Worm (Caenorhabditis elegans): ENCODE results near the gene Y41C4A.12.

Y41C4A.12 gene

ce11 chrIII:11692380-11692779 is 34.1 kb downstream of the Y41C4A.12 start (continued):
- TF ChIP-seq madf-3 (GFP tag; IDR thresholded peaks at IDR 0.05), result no peak
- no peak for TF ChIP-seq F23B12.7 (tag; optimal IDR thresholded peaks at IDR 0.05; ENCODE audit: insufficient read depth)
- no peak for TF ChIP-seq cebp-2 (GFP tag; IDR thresholded peaks at IDR 0.05)
- peak; percentile 22; the same call in 1 of the 2 replicates for TF ChIP-seq B0336.3 (GFP tag; IDR thresholded peaks at IDR 0.05)
- no peak for TF ChIP-seq madf-8 (GFP tag; conservative IDR thresholded peaks at IDR 0.05)

DNA sequence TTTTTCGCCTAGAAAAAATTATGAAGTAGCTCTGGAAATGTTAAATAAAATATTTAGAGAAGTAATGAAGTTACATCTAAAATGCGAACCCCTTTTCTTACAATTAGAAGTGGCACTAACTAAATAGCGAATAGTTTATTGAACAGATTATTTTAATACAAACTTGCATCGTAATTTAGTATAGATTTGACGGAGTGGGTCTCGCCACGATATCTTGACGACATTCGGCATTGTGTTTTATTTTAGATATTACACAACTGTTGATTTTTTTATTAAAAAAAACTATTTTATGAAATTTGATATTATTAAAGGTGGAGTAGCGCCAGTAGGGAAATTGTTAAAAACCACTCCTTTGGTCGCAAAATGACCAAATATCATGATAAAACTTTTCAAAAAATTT is 36.6 kb downstream of the Y41C4A.12 start:
- TF ChIP-seq K12H6.12 (tag; optimal IDR thresholded peaks at IDR 0.05), result no peak
- TF ChIP-seq chd-7 (tag; optimal IDR thresholded peaks at IDR 0.05), result no peak
- no peak for TF ChIP-seq Y56A3A.18 (GFP tag; IDR thresholded peaks at IDR 0.05)
- no peak for TF ChIP-seq hmg-20 (GFP tag; IDR thresholded peaks at IDR 0.05)
- TF ChIP-seq Y79H2A.3 (GFP tag; conservative IDR thresholded peaks at IDR 0.05), result no peak
- TF ChIP-seq hlh-26 (GFP tag; conservative IDR thresholded peaks at IDR 0.05), result no peak
- TF ChIP-seq xnd-1 (tag; optimal IDR thresholded peaks at IDR 0.05), result no peak

DNA sequence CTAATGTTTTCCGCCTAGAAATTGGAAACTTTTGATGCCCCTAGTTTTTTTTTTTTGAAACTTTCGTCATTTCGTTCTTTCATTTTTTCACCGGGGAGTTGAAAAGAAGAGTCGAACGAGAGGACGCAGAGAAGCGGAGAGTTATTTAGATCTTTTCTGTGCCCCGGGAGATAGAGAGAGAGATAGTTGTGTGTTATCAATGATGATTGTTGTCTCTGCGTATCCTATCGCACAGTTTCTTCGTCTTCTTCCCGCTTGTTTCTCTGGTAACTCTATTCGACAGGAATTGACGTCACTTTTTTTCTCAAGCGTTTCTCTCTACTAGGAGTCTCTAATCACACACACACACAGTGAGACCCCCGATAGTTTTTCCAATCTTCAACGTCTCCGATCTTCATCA is 37.2 kb downstream of the Y41C4A.12 start:
- TF ChIP-seq ekl-4 (GFP tag; IDR thresholded peaks at IDR 0.05) (no peak), lir-1 (GFP tag; conservative IDR thresholded peaks at IDR 0.05) (no peak), tlf-1 (GFP tag; optimal IDR thresholded peaks at IDR 0.05) (no peak), hmg-1.2 (GFP tag; IDR thresholded peaks at IDR 0.05) (peak; percentile 49; the same call in 1 of the 2 replicates), madf-8 (GFP tag; conservative IDR thresholded peaks at IDR 0.05) (no peak), mcd-1 (GFP tag; IDR thresholded peaks at IDR 0.05) (0 out of 2 replicates have a peak, but pooled peaks have one; percentile 29), ztf-6 (GFP tag; IDR thresholded peaks at IDR 0.05) (no peak), mxl-1 (tag; optimal IDR thresholded peaks at IDR 0.05) (no peak), akir-1 (GFP tag; optimal IDR thresholded peaks at IDR 0.05) (no peak), chd-7 (tag; optimal IDR thresholded peaks at IDR 0.05) (no peak), T26A5.8 (tag; optimal IDR thresholded peaks at IDR 0.05) (no peak), hrde-1 (tag; optimal IDR thresholded peaks at IDR 0.05; ENCODE audit: borderline replicate concordance) (no peak), B0336.3 (GFP tag; IDR thresholded peaks at IDR 0.05) (0 out of 2 replicates have a peak, but pooled peaks have one; percentile 14), K11D2.4 (GFP tag; IDR thresholded peaks at IDR 0.05) (peak; percentile 36; the same call in 1 of the 2 replicates), aptf-2 (GFP tag; conservative IDR thresholded peaks at IDR 0.05) (no peak), ceh-40 (GFP tag; IDR thresholded peaks at IDR 0.05) (no peak), ama-1 (optimal IDR thresholded peaks at IDR 0.05) (no peak), ama-1 (GFP tag; optimal IDR thresholded peaks at IDR 0.05) (no peak), lin-35 (GFP tag; optimal IDR thresholded peaks at IDR 0.05) (peak in 1 of 3 experiments; percentile 10), snpc-3.4 (tag; optimal IDR thresholded peaks at IDR 0.05) (no peak), Y56A3A.18 (GFP tag; IDR thresholded peaks at IDR 0.05) (peak; percentile 17; the same call in 1 of the 2 replicates), somi-1 (GFP tag; optimal IDR thresholded peaks at IDR 0.05) (peak; percentile 27), nhr-179 (tag; optimal IDR thresholded peaks at IDR 0.05) (no peak), lin-40 (tag; optimal IDR thresholded peaks at IDR 0.05) (peak; percentile 60), lag-1 (GFP tag; IDR thresholded peaks at IDR 0.05) (no peak), D2030.7 (GFP tag; IDR thresholded peaks at IDR 0.05) (no peak), ztf-22 (GFP tag; optimal IDR thresholded peaks at IDR 0.05) (peak; percentile 11), egl-18 (GFP tag; IDR thresholded peaks at IDR 0.05) (no peak), nfya-1 (tag; optimal IDR thresholded peaks at IDR 0.05; ENCODE audit: borderline replicate concordance, insufficient read depth) (no peak), Y53G8AR.9 (GFP tag; conservative IDR thresholded peaks at IDR 0.05) (no peak), egl-44 (GFP tag; IDR thresholded peaks at IDR 0.05) (no peak), B0035.1 (tag; optimal IDR thresholded peaks at IDR 0.05) (no peak), fkh-3 (tag; optimal IDR thresholded peaks at IDR 0.05) (no peak), ztf-18 (tag; optimal IDR thresholded peaks at IDR 0.05) (no peak), madf-3 (GFP tag; IDR thresholded peaks at IDR 0.05) (no peak), B0261.1 (tag; optimal IDR thresholded peaks at IDR 0.05) (no peak), rpc-1 (optimal IDR thresholded peaks at IDR 0.05) (no peak), rpc-1 (tag; optimal IDR thresholded peaks at IDR 0.05) (no peak), lin-26 (GFP tag; IDR thresholded peaks at IDR 0.05) (peak; percentile 20; the same call in 1 of the 2 replicates)

Data from whole organism, young adult.